Fruit fly (Drosophila melanogaster): ENCODE data around the gene CG32269.

Gene CG32269

DNA sequence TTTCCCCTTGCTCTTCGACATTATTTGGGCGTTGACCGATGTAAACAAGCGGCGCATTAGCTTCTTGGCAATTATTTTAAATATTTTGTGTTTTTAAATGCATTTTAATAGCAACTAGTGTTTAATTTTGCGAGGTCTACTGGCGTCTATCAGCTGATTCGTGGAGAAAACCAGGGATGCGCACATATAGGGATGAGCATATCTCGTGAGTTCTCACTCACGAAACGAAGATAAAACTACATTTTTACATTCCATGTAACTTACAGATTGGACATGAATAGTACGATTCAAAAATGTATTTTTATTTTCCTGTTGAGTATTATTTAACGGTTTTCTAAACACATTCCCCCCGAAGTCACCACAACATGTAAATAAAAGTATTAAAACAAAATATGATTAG is 11.3 kb downstream of the CG32269 start, which contains the start of gene CG14966 (continued):
- TF ChIP-seq Atf3 (GFP tag; optimal IDR thresholded peaks at IDR 0.05) (no peak), Dip2 (GFP tag; IDR thresholded peaks at IDR 0.05) (no peak), CG7556 (GFP tag; optimal IDR thresholded peaks at IDR 0.05) (no peak), stwl (tag; optimal IDR thresholded peaks at IDR 0.05) (peak; percentile 43), CG11560 (tag; IDR thresholded peaks at IDR 0.05) (0 out of 3 replicates have a peak, but pooled peaks have one; percentile 42), MTF-1 (GFP tag; optimal IDR thresholded peaks at IDR 0.05; ENCODE audit: borderline replicate concordance) (no peak), slp2 (GFP tag; optimal IDR thresholded peaks at IDR 0.05) (no peak), fd3F (GFP tag; optimal IDR thresholded peaks at IDR 0.05) (no peak), Neu2 (GFP tag; optimal IDR thresholded peaks at IDR 0.05; ENCODE audit: borderline replicate concordance) (no peak), Bdp1 (GFP tag; optimal IDR thresholded peaks at IDR 0.05) (no peak), hth (optimal IDR thresholded peaks at IDR 0.05) (no peak), Sin3A (optimal IDR thresholded peaks at IDR 0.05) (peak; percentile 24), CG11723 (GFP tag; optimal IDR thresholded peaks at IDR 0.05) (no peak), ab (GFP tag; optimal IDR thresholded peaks at IDR 0.05) (no peak), Vsx1 (GFP tag; optimal IDR thresholded peaks at IDR 0.05) (no peak), CG6654 (GFP tag; optimal IDR thresholded peaks at IDR 0.05) (no peak), Nf-YB (GFP tag; optimal IDR thresholded peaks at IDR 0.05) (no peak), CG34422 (GFP tag; IDR thresholded peaks at IDR 0.05) (peak; percentile 87; the same call in 2 of the 3 replicates), lov (optimal IDR thresholded peaks at IDR 0.05) (no peak), lov (GFP tag; IDR thresholded peaks at IDR 0.05) (no peak), eyg (GFP tag; optimal IDR thresholded peaks at IDR 0.05) (no peak), Abd-B (GFP tag; optimal IDR thresholded peaks at IDR 0.05) (no peak), CG2712 (tag; optimal IDR thresholded peaks at IDR 0.05) (peak; percentile 44), lab (GFP tag; optimal IDR thresholded peaks at IDR 0.05) (peak; percentile 14), stc (GFP tag; IDR thresholded peaks at IDR 0.05) (no peak), CG8089 (GFP tag; optimal IDR thresholded peaks at IDR 0.05) (no peak), Taf1 (GFP tag; IDR thresholded peaks at IDR 0.05) (no peak), chif (GFP tag; optimal IDR thresholded peaks at IDR 0.05) (peak in 1 of 2 experiments; percentile 11), en (GFP tag; optimal IDR thresholded peaks at IDR 0.05) (no peak), Nf-YA (GFP tag; IDR thresholded peaks at IDR 0.05) (no peak), Myb (GFP tag; optimal IDR thresholded peaks at IDR 0.05) (peak; percentile 95), H2.0 (GFP tag; IDR thresholded peaks at IDR 0.05) (0 out of 2 replicates have a peak, but pooled peaks have one; percentile 6), CG4730 (GFP tag; IDR thresholded peaks at IDR 0.05) (no peak), CG12071 (GFP tag; optimal IDR thresholded peaks at IDR 0.05) (no peak), CG3407 (GFP tag; optimal IDR thresholded peaks at IDR 0.05) (no peak), CG4854 (GFP tag; optimal IDR thresholded peaks at IDR 0.05) (peak; percentile 19), CG13123 (GFP tag; optimal IDR thresholded peaks at IDR 0.05) (no peak), D19A (tag; optimal IDR thresholded peaks at IDR 0.05) (no peak), CG11456 (GFP tag; IDR thresholded peaks at IDR 0.05) (no peak), ato (GFP tag; IDR thresholded peaks at IDR 0.05; ENCODE audit: partially characterized antibody) (peak; percentile 56), Blimp-1 (GFP tag; optimal IDR thresholded peaks at IDR 0.05) (no peak), ems (GFP tag; optimal IDR thresholded peaks at IDR 0.05) (no peak), az2 (GFP tag; optimal IDR thresholded peaks at IDR 0.05) (peak; percentile 17), CG17359 (tag; optimal IDR thresholded peaks at IDR 0.05) (no peak), Hr39 (optimal IDR thresholded peaks at IDR 0.05) (no peak), CG16813 (GFP tag; IDR thresholded peaks at IDR 0.05; ENCODE audit: partially characterized antibody) (peak; percentile 91), chn (GFP tag; optimal IDR thresholded peaks at IDR 0.05) (no peak), Fer3 (tag; optimal IDR thresholded peaks at IDR 0.05) (no peak), dimm (GFP tag; IDR thresholded peaks at IDR 0.05) (no peak), D (optimal IDR thresholded peaks at IDR 0.05) (no peak), D (GFP tag; optimal IDR thresholded peaks at IDR 0.05) (no peak), sisA (GFP tag; IDR thresholded peaks at IDR 0.05) (no peak), CG15479 (GFP tag; optimal IDR thresholded peaks at IDR 0.05) (no peak)
